Fruit fly (Drosophila melanogaster) whole organism: ENCODE results near the gene Cat.

ENCODE experiments used
- CG8478 ChIP-seq: fragments of >200 bp; optimal IDR thresholded peaks from 2 replicates; lab custom pipeline; 2018; ENCODE audit warnings: inconsistent platforms
- EcR ChIP-seq, 2 experiments: fragments of >200 bp; optimal IDR thresholded peaks; 2 replicates each; lab custom pipeline; 2017; ENCODE audit warnings: missing biosample characterization in 2 of 2, missing genetic modification characterization in 2 of 2, missing genetic modification reagents in 2 of 2
- pan ChIP-seq: fragments of >200 bp; optimal IDR thresholded peaks from 2 replicates; lab custom pipeline; 2017
- psq ChIP-seq: fragments of >200 bp; optimal IDR thresholded peaks from 2 replicates; lab custom pipeline; 2017
- usp ChIP-seq: fragments of >200 bp; optimal IDR thresholded peaks from 2 replicates; lab custom pipeline; 2017; ENCODE audit warnings: missing biosample characterization, missing genetic modification characterization, mixed read lengths

DNA sequence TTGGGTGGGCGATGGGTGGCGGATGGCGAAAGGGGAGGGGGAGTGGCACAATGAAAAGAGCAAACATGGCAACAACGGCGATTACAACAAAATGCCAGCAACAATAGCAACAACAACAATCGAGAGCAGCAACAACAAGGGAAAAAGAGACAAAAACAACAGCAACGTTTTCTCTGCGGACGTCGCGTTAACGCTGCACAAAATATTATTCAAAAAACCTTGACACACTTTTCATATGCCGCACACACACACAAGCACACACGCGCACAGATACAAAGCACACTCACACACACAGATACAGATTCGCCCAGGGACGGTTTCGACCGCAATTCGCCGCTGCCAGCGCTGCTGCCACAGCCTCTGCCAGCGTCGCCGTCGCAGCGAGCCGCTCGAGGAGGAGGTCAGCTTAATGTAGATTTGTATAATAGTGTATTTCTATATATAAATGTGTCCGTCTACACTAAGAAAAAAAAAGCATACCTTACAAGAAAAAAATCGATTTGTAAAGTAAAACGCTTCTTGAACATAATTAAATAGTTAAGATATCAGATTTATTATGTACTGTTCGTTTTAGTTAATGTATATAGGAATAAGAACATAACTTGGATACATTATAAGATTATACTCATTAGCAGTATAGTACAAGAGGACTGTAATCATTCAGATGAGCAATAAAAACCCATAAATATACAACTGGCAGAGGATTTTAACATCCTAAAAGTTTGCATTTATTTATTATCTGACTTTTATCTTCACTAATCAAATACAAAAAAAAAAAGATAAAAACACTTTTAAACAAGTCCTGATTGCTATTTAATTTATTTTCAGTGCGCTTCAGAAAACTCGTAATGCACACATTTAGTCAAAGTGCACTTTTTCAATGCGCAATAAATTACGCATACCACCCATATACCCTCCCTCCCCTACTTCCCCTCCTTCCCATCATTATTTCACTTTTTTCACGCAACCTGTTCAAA lies 40.5 kb upstream of the Cat start:
- TF ChIP-seq psq (lab: Kevin White, UChicago) (no peak), EcR (GFP tag; optimal IDR thresholded peaks at IDR 0.05; lab: Kevin White, UChicago) (no peak), pan (no peak), CG8478 (no peak), usp (GFP tag; lab: Kevin White, UChicago) (no peak)
